Fruit fly (Drosophila melanogaster): ENCODE data around the gene Deaf1.

- TF ChIP-seq Dfd (GFP tag; optimal IDR thresholded peaks at IDR 0.05) (no peak), abd-A (tag; optimal IDR thresholded peaks at IDR 0.05) (no peak)
Measured at dm6 chr3L:19777279-19777960, 40.6 kb upstream of the Deaf1 start.

All from whole organism, embryonic.